Worm (Caenorhabditis elegans): ENCODE results near the gene aass-1.

ce11 chrIV:293995-294700, 49.2 kb downstream of the aass-1 start:
- TF ChIP-seq nhr-76 (tag; optimal IDR thresholded peaks at IDR 0.05) (no peak), tbx-8 (GFP tag; optimal IDR thresholded peaks at IDR 0.05) (no peak), lin-13 (tag; optimal IDR thresholded peaks at IDR 0.05) (no peak), mep-1 (tag; optimal IDR thresholded peaks at IDR 0.05) (no peak), ces-1 (GFP tag; optimal IDR thresholded peaks at IDR 0.05) (no peak)
